Worm (Caenorhabditis elegans) whole organism, young adult: Measurements from ENCODE around the gene cut-6.

ENCODE experiments used
- atf-7 ChIP-seq: sonication (generic microtip); optimal IDR thresholded peaks from 2 replicates; lab custom pipeline; 2017; ENCODE audit warnings: mild to moderate bottlenecking, missing genetic modification characterization, missing compliant biosample characterization
- ccch-3 ChIP-seq: fragments of 200-800 bp; sonication (Bioruptor generic); optimal IDR thresholded peaks from 2 replicates; lab custom pipeline; 2018; ENCODE audit warnings: mild to moderate bottlenecking, missing genetic modification characterization, missing compliant biosample characterization
- nfya-1 ChIP-seq: sonication (generic microtip); optimal IDR thresholded peaks from 2 replicates; lab custom pipeline; 2017; ENCODE audit warnings: antibody characterized with exemption, missing compliant biosample characterization, missing genetic modification characterization, borderline replicate concordance; ENCODE audit not compliant: insufficient read depth
- unc-62 ChIP-seq: fragments of 150-350 bp; optimal IDR thresholded peaks from 2 replicates; lab custom pipeline; 2014; ENCODE audit warnings: missing biosample characterization, missing genetic modification reagents, missing genetic modification characterization
- ztf-22 ChIP-seq: fragments of 200-800 bp; sonication (Bioruptor generic); optimal IDR thresholded peaks from 2 replicates; lab custom pipeline; 2018; ENCODE audit warnings: mild to moderate bottlenecking, missing genetic modification characterization, moderate library complexity, missing compliant biosample characterization

- TF ChIP-seq ztf-22 (GFP tag; lab: Kevin White, UChicago) (no peak), nfya-1 (no peak), unc-62 (GFP tag; lab: Kevin White, UChicago) (no peak), atf-7 (tag; lab: Kevin White, UChicago) (no peak), ccch-3 (no peak)
These were observed 15.3 kb upstream of the cut-6 start, which contains the start of gene com-1 for ce11 chrIII:10895817-10896413.
